Fruit fly (Drosophila melanogaster): ENCODE data around the gene CG9270.

The CG9270 gene

dm6 chr2L:20922196-20923087 is 11.5 kb downstream of the CG9270 start, which contains the start of gene Mtp (continued):
- TF ChIP-seq OdsH (GFP tag; optimal IDR thresholded peaks at IDR 0.05) (peak; percentile 71), CG32264 (GFP tag; optimal IDR thresholded peaks at IDR 0.05) (no peak), sage (GFP tag; optimal IDR thresholded peaks at IDR 0.05) (no peak), Hr78 (GFP tag; optimal IDR thresholded peaks at IDR 0.05) (no peak), dl (GFP tag; optimal IDR thresholded peaks at IDR 0.05; ENCODE audit: insufficient read depth in 1 of 2, partially characterized antibody in 2 of 2) (no peak)

dm6 chr2L:20918733-20919132 is 15.2 kb downstream of the CG9270 start, which contains the start of the genes CG43739 and sky:
Gene CG43739, minus strand, starts transcription at chr2L:20918931.
Gene sky, minus strand, starts transcription at chr2L:20918931.
- TF ChIP-seq Sp1 (GFP tag; optimal IDR thresholded peaks at IDR 0.05), result no peak
- TF ChIP-seq HLH106 (tag; optimal IDR thresholded peaks at IDR 0.05), result no peak
- TF ChIP-seq Dif (GFP tag; optimal IDR thresholded peaks at IDR 0.05; ENCODE audit: partially characterized antibody), result no peak
- no peak for TF ChIP-seq Rel (GFP tag; optimal IDR thresholded peaks at IDR 0.05)
- no peak for TF ChIP-seq Rel (tag; optimal IDR thresholded peaks at IDR 0.05)
- peak; percentile 3 for TF ChIP-seq ey (GFP tag; optimal IDR thresholded peaks at IDR 0.05)
- TF ChIP-seq h (GFP tag; optimal IDR thresholded peaks at IDR 0.05), result peak; percentile 40
- no peak for TF ChIP-seq sv (GFP tag; optimal IDR thresholded peaks at IDR 0.05)
- no peak for TF ChIP-seq Hr78 (GFP tag; optimal IDR thresholded peaks at IDR 0.05)
- no peak for TF ChIP-seq GATAd (GFP tag; optimal IDR thresholded peaks at IDR 0.05)
- no peak for TF ChIP-seq CrebA (GFP tag; optimal IDR thresholded peaks at IDR 0.05; ENCODE audit: borderline replicate concordance)
- TF ChIP-seq usp (GFP tag; optimal IDR thresholded peaks at IDR 0.05), result no peak
- peak; percentile 18 for TF ChIP-seq Myc (optimal IDR thresholded peaks at IDR 0.05)
- TF ChIP-seq Vsx2 (GFP tag; optimal IDR thresholded peaks at IDR 0.05; ENCODE audit: partially characterized antibody), result no peak
- no peak for TF ChIP-seq pan (optimal IDR thresholded peaks at IDR 0.05)
- TF ChIP-seq rgr (GFP tag; optimal IDR thresholded peaks at IDR 0.05), result no peak
- no peak for TF ChIP-seq tai (GFP tag; optimal IDR thresholded peaks at IDR 0.05)
- peak; percentile 4 for TF ChIP-seq br (GFP tag; optimal IDR thresholded peaks at IDR 0.05)
- TF ChIP-seq dsf (GFP tag; optimal IDR thresholded peaks at IDR 0.05; ENCODE audit: borderline replicate concordance), result no peak
- TF ChIP-seq Hr83 (GFP tag; optimal IDR thresholded peaks at IDR 0.05; ENCODE audit: poor library complexity, severe bottlenecking), result peak; percentile 74
- no peak for TF ChIP-seq sage (GFP tag; optimal IDR thresholded peaks at IDR 0.05)
- TF ChIP-seq psq (GFP tag; optimal IDR thresholded peaks at IDR 0.05), result no peak
- TF ChIP-seq Dfd (GFP tag; optimal IDR thresholded peaks at IDR 0.05), result no peak
- TF ChIP-seq lola (GFP tag; optimal IDR thresholded peaks at IDR 0.05), result no peak
- no peak for TF ChIP-seq CG32264 (GFP tag; optimal IDR thresholded peaks at IDR 0.05)
- no peak for TF ChIP-seq Jra (GFP tag; optimal IDR thresholded peaks at IDR 0.05)
- TF ChIP-seq brk (GFP tag; optimal IDR thresholded peaks at IDR 0.05), result no peak
- TF ChIP-seq OdsH (GFP tag; optimal IDR thresholded peaks at IDR 0.05), result no peak
- TF ChIP-seq foxo (GFP tag; optimal IDR thresholded peaks at IDR 0.05), result peak in 1 of 2 experiments; percentile 32
- peak; percentile 59 for TF ChIP-seq Hnf4 (GFP tag; optimal IDR thresholded peaks at IDR 0.05)
- TF ChIP-seq CG9705 (GFP tag; optimal IDR thresholded peaks at IDR 0.05), result no peak
- TF ChIP-seq dmrt93B (GFP tag; optimal IDR thresholded peaks at IDR 0.05), result no peak
- TF ChIP-seq fru (GFP tag; optimal IDR thresholded peaks at IDR 0.05), result no peak
- TF ChIP-seq jim (GFP tag; optimal IDR thresholded peaks at IDR 0.05), result no peak
- TF ChIP-seq Mio (GFP tag; optimal IDR thresholded peaks at IDR 0.05), result no peak
- no peak for TF ChIP-seq Abd-B (GFP tag; optimal IDR thresholded peaks at IDR 0.05)
- TF ChIP-seq N (GFP tag; optimal IDR thresholded peaks at IDR 0.05), result no peak
- no peak for TF ChIP-seq woc (GFP tag; optimal IDR thresholded peaks at IDR 0.05)
- no peak for TF ChIP-seq dl (GFP tag; optimal IDR thresholded peaks at IDR 0.05; ENCODE audit: insufficient read depth in 1 of 2, partially characterized antibody in 2 of 2)

Data from whole organism, wandering third instar larva.